Fruit fly (Drosophila melanogaster) whole organism, embryonic: ENCODE measurements around the gene mRpL39.

Source experiments
- Blimp-1 ChIP-seq: fragments of 200-800 bp; sonication (Bioruptor generic); optimal IDR thresholded peaks from 3 replicates; lab custom pipeline; 2018; ENCODE audit warnings: missing biosample characterization, missing genetic modification characterization, mild to moderate bottlenecking, moderate library complexity, missing genetic modification reagents
- CG11247 ChIP-seq: fragments of 200-800 bp; sonication (Bioruptor generic); IDR thresholded peaks from 2 replicates; pipeline ENCODE4 v1.3.6; 2022; ENCODE audit warnings: missing biosample characterization, missing genetic modification characterization
- CG11696 ChIP-seq: fragments of 200-800 bp; sonication (Bioruptor generic); IDR thresholded peaks from 2 replicates; pipeline ENCODE4 v1.3.6; 2022; ENCODE audit warnings: missing biosample characterization, missing genetic modification characterization
- CG13296 ChIP-seq: fragments of 200-800 bp; sonication (Bioruptor generic); optimal IDR thresholded peaks from 3 replicates; lab custom pipeline; 2018; ENCODE audit warnings: missing biosample characterization, mild to moderate bottlenecking, missing genetic modification characterization
- CG16815 ChIP-seq: fragments of 200-800 bp; sonication (Bioruptor generic); optimal IDR thresholded peaks from 3 replicates; lab custom pipeline; 2017; ENCODE audit warnings: missing biosample characterization, mild to moderate bottlenecking, missing genetic modification characterization
- CG17912 ChIP-seq: fragments of 200-800 bp; sonication (Bioruptor generic); optimal IDR thresholded peaks from 2 replicates; lab custom pipeline; 2018; ENCODE audit warnings: missing biosample characterization, mild to moderate bottlenecking, missing genetic modification characterization
- CG2120 ChIP-seq: fragments of 200-800 bp; sonication (Bioruptor generic); optimal IDR thresholded peaks from 3 replicates; lab custom pipeline; 2016; ENCODE audit warnings: missing biosample characterization, missing genetic modification characterization
- CG31365 ChIP-seq: fragments of 200-800 bp; sonication (Bioruptor generic); optimal IDR thresholded peaks from 2 replicates; lab custom pipeline; 2018; ENCODE audit warnings: missing biosample characterization, mild to moderate bottlenecking, missing genetic modification characterization
- CG32532 ChIP-seq: fragments of 200-800 bp; sonication (Bioruptor generic); IDR thresholded peaks from 2 replicates; pipeline ENCODE4 v1.3.6; 2022; ENCODE audit warnings: missing biosample characterization, missing genetic modification characterization
- CG4730 ChIP-seq: fragments of 200-800 bp; sonication (Bioruptor generic); IDR thresholded peaks from 2 replicates; pipeline ENCODE4 v1.3.6; 2022; ENCODE audit warnings: missing biosample characterization, missing genetic modification characterization
- CG6683 ChIP-seq: fragments of 200-800 bp; sonication (Bioruptor generic); optimal IDR thresholded peaks from 2 replicates; lab custom pipeline; 2017; ENCODE audit warnings: missing biosample characterization, mild to moderate bottlenecking, missing genetic modification characterization, missing genetic modification reagents
- CG9817 ChIP-seq: fragments of 200-800 bp; sonication (Bioruptor generic); optimal IDR thresholded peaks from 2 replicates; lab custom pipeline; 2018; ENCODE audit warnings: missing biosample characterization, mild to moderate bottlenecking, missing genetic modification characterization, moderate library complexity
- Doc3 ChIP-seq: fragments of 200-800 bp; sonication (Bioruptor generic); IDR thresholded peaks from 3 replicates; pipeline ENCODE4 v1.3.6; 2022; ENCODE audit warnings: missing biosample characterization, missing genetic modification characterization; ENCODE audit not compliant: partially characterized antibody
- Dp ChIP-seq: fragments of 200-800 bp; sonication (Bioruptor generic); optimal IDR thresholded peaks from 2 replicates; lab custom pipeline; 2018; ENCODE audit warnings: missing biosample characterization, mild to moderate bottlenecking, missing genetic modification characterization, moderate library complexity
- ERR ChIP-seq: fragments of 200-800 bp; sonication (Bioruptor generic); optimal IDR thresholded peaks from 2 replicates; lab custom pipeline; 2016; ENCODE audit warnings: missing biosample characterization, missing genetic modification characterization
- Fer1 ChIP-seq: fragments of 200-800 bp; sonication (Bioruptor generic); optimal IDR thresholded peaks from 2 replicates; lab custom pipeline; 2017; ENCODE audit warnings: missing biosample characterization, mild to moderate bottlenecking, missing genetic modification characterization
- MESR4 ChIP-seq: fragments of 200-800 bp; sonication (Bioruptor generic); optimal IDR thresholded peaks from 2 replicates; lab custom pipeline; 2018; ENCODE audit warnings: missing biosample characterization, mild to moderate bottlenecking, missing genetic modification characterization, moderate library complexity
- NC2β ChIP-seq: fragments of 200-800 bp; sonication (Bioruptor generic); optimal IDR thresholded peaks from 2 replicates; lab custom pipeline; 2016; ENCODE audit warnings: missing biosample characterization, missing genetic modification characterization
- NFAT ChIP-seq: fragments of 200-800 bp; sonication (Bioruptor generic); IDR thresholded peaks from 2 replicates; pipeline ENCODE4 v1.3.6; 2022; ENCODE audit warnings: missing biosample characterization, missing genetic modification characterization
- Oaz ChIP-seq: fragments of 200-800 bp; sonication (Bioruptor generic); IDR thresholded peaks from 2 replicates; pipeline ENCODE4 v1.3.6; 2022; ENCODE audit warnings: missing biosample characterization, missing genetic modification characterization
- Optix ChIP-seq: fragments of 200-800 bp; sonication (Bioruptor generic); IDR thresholded peaks from 3 replicates; pipeline ENCODE4 v1.3.6; 2022; ENCODE audit warnings: missing biosample characterization, missing genetic modification characterization
- Pdp1 ChIP-seq, 2 experiments: fragments of 200-800 bp; sonication (Bioruptor generic); optimal IDR thresholded peaks; 3 replicates each; lab custom pipeline; 2016; ENCODE audit warnings: missing biosample characterization in 2 of 2, missing genetic modification characterization in 2 of 2, mild to moderate bottlenecking in 1 of 2, moderate library complexity in 1 of 2
- Poxn ChIP-seq: fragments of 200-800 bp; sonication (Bioruptor generic); IDR thresholded peaks from 2 replicates; pipeline ENCODE4 v1.3.6; 2022; ENCODE audit warnings: missing biosample characterization, missing genetic modification characterization
- Sox102F ChIP-seq: fragments of 200-800 bp; sonication (Bioruptor generic); optimal IDR thresholded peaks from 2 replicates; lab custom pipeline; 2018; ENCODE audit warnings: missing biosample characterization, mild to moderate bottlenecking, missing genetic modification characterization, moderate library complexity
- Ssrp ChIP-seq: fragments of 200-800 bp; sonication (Bioruptor generic); optimal IDR thresholded peaks from 2 replicates; lab custom pipeline; 2018; ENCODE audit warnings: missing biosample characterization, mild to moderate bottlenecking, missing genetic modification characterization, moderate library complexity
- TFAM ChIP-seq: fragments of 200-800 bp; sonication (Bioruptor generic); optimal IDR thresholded peaks from 2 replicates; lab custom pipeline; 2017; ENCODE audit warnings: missing biosample characterization, missing genetic modification characterization, inconsistent platforms
- Trl ChIP-seq, 3 experiments: fragments of >200 bp in 2 of 3; fragments of 200-800 bp in 1 of 3; sonication (Bioruptor generic) in 1 of 3; optimal IDR thresholded peaks; 2 replicates in 1 of 3; 3 replicates in 2 of 3; lab custom pipeline; 2016 to 2017; ENCODE audit warnings: missing biosample characterization in 1 of 3, missing genetic modification characterization in 1 of 3
- al ChIP-seq: fragments of 200-800 bp; sonication (Bioruptor generic); IDR thresholded peaks from 2 replicates; pipeline ENCODE4 v1.3.6; 2022; ENCODE audit warnings: missing biosample characterization, missing genetic modification characterization
- amos ChIP-seq: fragments of 200-800 bp; sonication (Bioruptor generic); IDR thresholded peaks from 2 replicates; pipeline ENCODE4 v1.3.6; 2022; ENCODE audit warnings: missing biosample characterization, missing genetic modification characterization; ENCODE audit not compliant: partially characterized antibody
- br ChIP-seq: fragments of >200 bp; optimal IDR thresholded peaks from 2 replicates; lab custom pipeline; 2017
- chm ChIP-seq: fragments of 200-800 bp; sonication (Bioruptor generic); IDR thresholded peaks from 2 replicates; pipeline ENCODE4 v1.3.6; 2022; ENCODE audit warnings: missing biosample characterization, missing genetic modification characterization
- dati ChIP-seq: fragments of 200-800 bp; sonication (Bioruptor generic); IDR thresholded peaks from 2 replicates; pipeline ENCODE4 v1.3.6; 2022; ENCODE audit warnings: missing biosample characterization, missing genetic modification characterization
- fd96Cb ChIP-seq: fragments of 200-800 bp; sonication (Bioruptor generic); optimal IDR thresholded peaks from 2 replicates; lab custom pipeline; 2018; ENCODE audit warnings: missing biosample characterization, mild to moderate bottlenecking, missing genetic modification characterization, moderate library complexity
- ftz-f1 ChIP-seq: fragments of 200-800 bp; sonication (Bioruptor generic); optimal IDR thresholded peaks from 2 replicates; lab custom pipeline; 2016; ENCODE audit warnings: missing biosample characterization, missing genetic modification characterization
- ind ChIP-seq: fragments of 200-800 bp; sonication (Bioruptor generic); optimal IDR thresholded peaks from 3 replicates; lab custom pipeline; 2016; ENCODE audit warnings: missing biosample characterization, missing genetic modification characterization
- jumu ChIP-seq: fragments of 200-800 bp; sonication (Bioruptor generic); optimal IDR thresholded peaks from 3 replicates; lab custom pipeline; 2016; ENCODE audit warnings: missing biosample characterization, missing genetic modification characterization
- lmd ChIP-seq: fragments of 200-800 bp; sonication (Bioruptor generic); IDR thresholded peaks from 2 replicates; pipeline ENCODE4 v1.3.6; 2022; ENCODE audit warnings: missing biosample characterization, missing genetic modification characterization
- luna ChIP-seq: fragments of 200-800 bp; sonication (Bioruptor generic); optimal IDR thresholded peaks from 2 replicates; lab custom pipeline; 2016; ENCODE audit warnings: missing biosample characterization, missing genetic modification characterization
- nerfin-1 ChIP-seq: fragments of 200-800 bp; sonication (Bioruptor generic); optimal IDR thresholded peaks from 3 replicates; lab custom pipeline; 2019; ENCODE audit warnings: missing biosample characterization, mild to moderate bottlenecking, missing genetic modification characterization, moderate library complexity
- nerfin-2 ChIP-seq: fragments of 200-800 bp; sonication (Bioruptor generic); IDR thresholded peaks from 2 replicates; pipeline ENCODE4 v1.3.6; 2022; ENCODE audit warnings: missing biosample characterization, missing genetic modification characterization; ENCODE audit not compliant: partially characterized antibody
- nmo ChIP-seq: fragments of 200-800 bp; sonication (Bioruptor generic); optimal IDR thresholded peaks from 2 replicates; lab custom pipeline; 2018; ENCODE audit warnings: missing biosample characterization, mild to moderate bottlenecking, missing genetic modification characterization, moderate library complexity
- pros ChIP-seq: fragments of 200-800 bp; sonication (Bioruptor generic); optimal IDR thresholded peaks from 3 replicates; lab custom pipeline; 2019; ENCODE audit warnings: missing biosample characterization, mild to moderate bottlenecking, missing genetic modification characterization, moderate library complexity
- slbo ChIP-seq: fragments of 200-800 bp; sonication (Bioruptor generic); IDR thresholded peaks from 2 replicates; pipeline ENCODE4 v1.3.6; 2022; ENCODE audit warnings: missing biosample characterization, missing genetic modification characterization
- slp2 ChIP-seq: fragments of 200-800 bp; sonication (Bioruptor generic); optimal IDR thresholded peaks from 2 replicates; lab custom pipeline; 2016; ENCODE audit warnings: missing biosample characterization, missing genetic modification characterization
- tgo ChIP-seq: fragments of 200-800 bp; sonication (Bioruptor generic); IDR thresholded peaks from 3 replicates; pipeline ENCODE4 v1.3.6; 2022; ENCODE audit warnings: missing biosample characterization, missing genetic modification characterization
- tio ChIP-seq: fragments of 200-800 bp; sonication (Bioruptor generic); optimal IDR thresholded peaks from 2 replicates; lab custom pipeline; 2017; ENCODE audit warnings: missing biosample characterization, missing genetic modification characterization, inconsistent platforms
- tna ChIP-seq: fragments of 200-800 bp; sonication (Bioruptor generic); IDR thresholded peaks from 2 replicates; pipeline ENCODE4 v1.3.6; 2022; ENCODE audit warnings: missing biosample characterization, missing genetic modification characterization; ENCODE audit not compliant: partially characterized antibody
- unpg ChIP-seq: fragments of 200-800 bp; sonication (Bioruptor generic); optimal IDR thresholded peaks from 3 replicates; lab custom pipeline; 2018; ENCODE audit warnings: missing biosample characterization, mild to moderate bottlenecking, missing genetic modification characterization, moderate library complexity
- wdn ChIP-seq: fragments of 200-800 bp; sonication (Bioruptor generic); IDR thresholded peaks from 2 replicates; pipeline ENCODE4 v1.3.6; 2022; ENCODE audit warnings: missing biosample characterization, missing genetic modification characterization
- zen2 ChIP-seq: fragments of 200-800 bp; sonication (Bioruptor generic); IDR thresholded peaks from 3 replicates; pipeline ENCODE4 v1.3.6; 2022; ENCODE audit warnings: missing biosample characterization, missing genetic modification characterization; ENCODE audit not compliant: partially characterized antibody

The mRpL39 gene

DNA sequence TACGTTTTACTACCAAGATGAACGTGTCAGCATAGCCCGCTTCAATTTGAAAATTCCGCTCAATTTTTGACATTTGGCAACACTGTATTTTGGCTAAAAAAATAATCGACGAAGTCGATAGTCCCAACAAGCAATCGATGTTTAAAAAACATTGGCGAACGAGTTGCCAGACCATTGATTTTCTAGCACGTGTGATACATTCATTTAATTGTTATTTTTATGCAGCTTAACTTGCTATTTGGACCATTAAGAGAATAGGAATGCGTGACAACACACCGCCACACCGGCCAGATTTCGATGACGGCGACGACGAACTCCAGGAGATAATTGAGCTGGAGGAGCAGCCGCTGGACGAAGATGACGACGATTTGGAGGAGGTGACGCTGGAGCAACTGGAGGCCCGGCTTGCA is 16.8 kb downstream of the mRpL39 start, which contains the start of gene CG5114 (continued):
- TF ChIP-seq ftz-f1 (peak; percentile 46), chm (GFP tag; lab: Robert Waterston, UW) (no peak), tna (GFP tag; lab: Robert Waterston, UW) (peak; percentile 85), Fer1 (GFP tag; lab: Kevin White, UChicago) (peak; percentile 62), CG17912 (GFP tag; lab: Kevin White, UChicago) (peak; percentile 48), amos (peak; percentile 95), Poxn (no peak), CG11247 (GFP tag; lab: Robert Waterston, UW) (peak; percentile 42), wdn (no peak), slp2 (GFP tag; lab: Kevin White, UChicago) (peak; percentile 15), tio (no peak), Optix (GFP tag; lab: Robert Waterston, UW) (no peak), lmd (GFP tag; lab: Robert Waterston, UW) (peak; percentile 22; the same call in 1 of the 2 replicates), CG2120 (GFP tag; lab: Kevin White, UChicago) (peak; percentile 62), fd96Cb (no peak), slbo (GFP tag; lab: Robert Waterston, UW) (peak; percentile 50; the same call in 1 of the 2 replicates), ind (GFP tag; lab: Kevin White, UChicago) (peak; percentile 36), Oaz (GFP tag; lab: Robert Waterston, UW) (no peak), nerfin-1 (peak; percentile 25), CG13296 (GFP tag; lab: Kevin White, UChicago) (peak; percentile 32), Dp (peak; percentile 99), Blimp-1 (GFP tag; lab: Kevin White, UChicago) (no peak), unpg (GFP tag; lab: Kevin White, UChicago) (peak; percentile 31), TFAM (GFP tag; lab: Kevin White, UChicago) (no peak), CG11696 (no peak), dati (GFP tag; lab: Robert Waterston, UW) (no peak), luna (GFP tag; lab: Kevin White, UChicago) (peak; percentile 1), pros (GFP tag; lab: Kevin White, UChicago) (no peak), NC2β (GFP tag; lab: Kevin White, UChicago) (peak; percentile 47), CG6683 (no peak), MESR4 (GFP tag; lab: Kevin White, UChicago) (peak; percentile 88), Pdp1 (GFP tag; optimal IDR thresholded peaks at IDR 0.05; lab: Kevin White, UChicago) (peak in 1 of 2 experiments; percentile 48), tgo (GFP tag; lab: Robert Waterston, UW) (no peak), CG32532 (GFP tag; lab: Robert Waterston, UW) (peak; percentile 6), nerfin-2 (peak; percentile 78), Sox102F (GFP tag; lab: Kevin White, UChicago) (peak; percentile 14), ERR (GFP tag; lab: Kevin White, UChicago) (peak; percentile 66), CG31365 (no peak), br (lab: Kevin White, UChicago) (no peak), Doc3 (GFP tag; lab: Robert Waterston, UW) (peak; percentile 82), CG9817 (peak; percentile 22), CG16815 (no peak), nmo (GFP tag; lab: Kevin White, UChicago) (peak; percentile 66), CG4730 (GFP tag; lab: Robert Waterston, UW) (no peak), jumu (GFP tag; lab: Kevin White, UChicago) (peak; percentile 15), NFAT (GFP tag; lab: Robert Waterston, UW) (peak; percentile 57; the same call in 1 of the 2 replicates), zen2 (GFP tag; lab: Robert Waterston, UW) (peak; percentile 82), al (peak; percentile 17; the same call in 1 of the 2 replicates), Trl (optimal IDR thresholded peaks at IDR 0.05; lab: Kevin White, UChicago) (no peak), Trl (GFP tag; optimal IDR thresholded peaks at IDR 0.05; lab: Kevin White, UChicago) (peak; percentile 64), Ssrp (tag; lab: Kevin White, UChicago) (no peak)
